Fruit fly (Drosophila melanogaster) whole organism, adult: ENCODE results near the gene kek1.

Source experiments
- CG11617 ChIP-seq: fragments of 200-800 bp; sonication (Bioruptor generic); optimal IDR thresholded peaks from 2 replicates; lab custom pipeline; 2017; ENCODE audit warnings: mild to moderate bottlenecking, missing biosample characterization, missing genetic modification reagents, missing genetic modification characterization
- CG12768 ChIP-seq: fragments of 200-800 bp; sonication (Bioruptor generic); optimal IDR thresholded peaks from 2 replicates; lab custom pipeline; 2017; ENCODE audit warnings: missing biosample characterization, missing genetic modification characterization, mild to moderate bottlenecking, moderate library complexity, missing genetic modification reagents
- CG14711 ChIP-seq: fragments of 200-800 bp; sonication (Bioruptor generic); optimal IDR thresholded peaks from 2 replicates; lab custom pipeline; 2018; ENCODE audit warnings: missing biosample characterization, mild to moderate bottlenecking, missing genetic modification characterization, moderate library complexity
- CG1620 ChIP-seq: fragments of 200-800 bp; sonication (Bioruptor generic); optimal IDR thresholded peaks from 2 replicates; lab custom pipeline; 2016; ENCODE audit warnings: missing biosample characterization, missing genetic modification characterization
- CG5204 ChIP-seq: fragments of 200-800 bp; sonication (Bioruptor generic); optimal IDR thresholded peaks from 2 replicates; lab custom pipeline; 2016; ENCODE audit warnings: missing biosample characterization, missing genetic modification characterization
- CG7101 ChIP-seq: fragments of 200-800 bp; sonication (Bioruptor generic); optimal IDR thresholded peaks from 2 replicates; lab custom pipeline; 2018; ENCODE audit warnings: missing biosample characterization, mild to moderate bottlenecking, missing genetic modification characterization, moderate library complexity
- Clk ChIP-seq: fragments of 200-800 bp; sonication (Bioruptor generic); optimal IDR thresholded peaks from 2 replicates; lab custom pipeline; 2017; ENCODE audit warnings: missing biosample characterization, missing genetic modification characterization
- Hr96 ChIP-seq: fragments of 200-800 bp; sonication (Bioruptor generic); optimal IDR thresholded peaks from 2 replicates; lab custom pipeline; 2016; ENCODE audit warnings: missing biosample characterization, missing genetic modification characterization
- Mnt ChIP-seq: fragments of 200-800 bp; sonication (Bioruptor generic); optimal IDR thresholded peaks from 2 replicates; lab custom pipeline; 2016; ENCODE audit warnings: missing biosample characterization, mild to moderate bottlenecking, missing genetic modification characterization
- bab1 ChIP-seq: fragments of 200-800 bp; sonication (Bioruptor generic); optimal IDR thresholded peaks from 3 replicates; lab custom pipeline; 2019; ENCODE audit warnings: missing biosample characterization, mild to moderate bottlenecking, missing genetic modification characterization, moderate library complexity
- cic ChIP-seq: fragments of 200-800 bp; sonication (Bioruptor generic); optimal IDR thresholded peaks from 2 replicates; lab custom pipeline; 2017; ENCODE audit warnings: missing biosample characterization, mild to moderate bottlenecking, missing genetic modification characterization, moderate library complexity
- pad ChIP-seq: fragments of 200-800 bp; sonication (Bioruptor generic); optimal IDR thresholded peaks from 3 replicates; lab custom pipeline; 2017; ENCODE audit warnings: missing biosample characterization, missing genetic modification characterization, mild to moderate bottlenecking, moderate library complexity, missing genetic modification reagents
- toe ChIP-seq: fragments of 200-800 bp; sonication (Bioruptor generic); optimal IDR thresholded peaks from 2 replicates; lab custom pipeline; 2016; ENCODE audit warnings: missing biosample characterization, missing genetic modification characterization

DNA sequence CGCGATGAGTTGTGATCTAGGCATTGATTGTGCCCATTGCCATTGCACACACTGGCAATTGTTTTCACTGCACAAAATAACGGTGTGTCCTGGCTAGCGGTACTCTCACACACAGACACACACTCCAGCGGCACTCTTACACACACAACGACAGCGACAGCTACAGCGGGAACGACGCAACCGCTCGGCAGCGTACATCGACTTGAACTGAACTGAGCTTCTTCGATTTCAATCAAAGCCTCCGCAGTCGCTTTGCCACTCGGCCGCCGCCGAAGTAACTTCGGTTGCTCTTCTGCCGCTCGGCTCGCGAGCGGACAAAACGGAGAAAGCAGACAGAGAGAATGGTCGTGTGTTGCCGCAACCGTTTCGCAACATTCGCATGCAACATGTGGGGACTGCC is at the start of gene kek1:
- no peak for TF ChIP-seq cic (GFP tag; lab: Kevin White, UChicago)
- no peak for TF ChIP-seq pad
- no peak for TF ChIP-seq Clk (GFP tag; lab: Kevin White, UChicago)
- peak; percentile 3 for TF ChIP-seq Hr96 (GFP tag; lab: Kevin White, UChicago)
- TF ChIP-seq CG11617, result no peak
- no peak for TF ChIP-seq toe (GFP tag; lab: Kevin White, UChicago)
- no peak for TF ChIP-seq CG1620 (GFP tag; lab: Kevin White, UChicago)
- TF ChIP-seq Mnt (GFP tag; lab: Kevin White, UChicago), result no peak
- TF ChIP-seq CG14711 (tag; lab: Kevin White, UChicago), result no peak
- TF ChIP-seq bab1 (GFP tag; lab: Kevin White, UChicago), result peak; percentile 18
- TF ChIP-seq CG5204 (GFP tag; lab: Kevin White, UChicago), result no peak
- TF ChIP-seq CG12768 (GFP tag; lab: Kevin White, UChicago), result no peak
- no peak for TF ChIP-seq CG7101 (tag; lab: Kevin White, UChicago)
